Worm (Caenorhabditis elegans): ENCODE data around the gene perm-2.

The perm-2 gene

ce11 chrIV:1126490-1126889 is at the start of gene perm-2:
TSS of gene perm-2 (plus strand) at chrIV:1126790.
- no peak for TF ChIP-seq lin-35 (GFP tag; optimal IDR thresholded peaks at IDR 0.05)
- TF ChIP-seq elt-3 (tag; optimal IDR thresholded peaks at IDR 0.05), result no peak
- TF ChIP-seq fkh-4 (tag; optimal IDR thresholded peaks at IDR 0.05; ENCODE audit: borderline replicate concordance), result no peak
- no peak for TF ChIP-seq ama-1 (optimal IDR thresholded peaks at IDR 0.05)
- TF ChIP-seq dsc-1 (tag; optimal IDR thresholded peaks at IDR 0.05), result no peak
- no peak for TF ChIP-seq mef-2 (tag; optimal IDR thresholded peaks at IDR 0.05)
- TF ChIP-seq C04F5.9 (tag; optimal IDR thresholded peaks at IDR 0.05), result no peak
- TF ChIP-seq sptf-1 (tag; optimal IDR thresholded peaks at IDR 0.05), result no peak
- no peak for TF ChIP-seq sup-37 (GFP tag; optimal IDR thresholded peaks at IDR 0.05)
- no peak for TF ChIP-seq aly-2 (tag; optimal IDR thresholded peaks at IDR 0.05)
- TF ChIP-seq snu-23 (GFP tag; optimal IDR thresholded peaks at IDR 0.05), result no peak
- no peak for TF ChIP-seq mep-1 (tag; optimal IDR thresholded peaks at IDR 0.05)
- TF ChIP-seq nhr-84 (tag; optimal IDR thresholded peaks at IDR 0.05), result no peak
- TF ChIP-seq unc-30 (tag; optimal IDR thresholded peaks at IDR 0.05), result no peak
- TF ChIP-seq lin-15B (tag; optimal IDR thresholded peaks at IDR 0.05), result no peak
- TF ChIP-seq unc-130 (tag; optimal IDR thresholded peaks at IDR 0.05), result no peak
- no peak for TF ChIP-seq nhr-85 (tag)
- no peak for TF ChIP-seq pax-3 (tag; optimal IDR thresholded peaks at IDR 0.05)
- no peak for TF ChIP-seq ceh-88 (GFP tag; IDR thresholded peaks at IDR 0.05)

DNA sequence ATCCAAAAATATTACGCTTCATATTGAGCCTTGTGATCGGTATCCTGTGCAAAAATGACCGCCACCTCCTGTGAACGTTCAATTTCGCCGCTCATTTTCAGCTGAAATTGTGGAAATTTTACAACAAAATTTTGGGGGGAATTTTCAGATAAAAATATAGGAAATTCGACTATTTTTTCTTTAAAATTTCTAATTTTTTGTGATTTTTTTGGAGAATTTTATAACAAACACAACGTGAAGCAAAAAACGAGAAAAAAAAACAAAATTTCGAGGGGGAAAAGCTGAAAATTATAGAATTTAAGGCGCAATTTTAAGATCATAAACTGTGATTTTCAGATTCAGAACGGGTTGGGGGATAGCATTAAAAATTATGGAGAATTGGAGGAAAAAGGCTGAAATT is 39.7 kb upstream of the perm-2 start, which contains the start of gene csn-4:
Gene csn-4 (minus strand): TSS at position 101 of the 400 bp plus-strand sequence.
- TF ChIP-seq efl-1 (optimal IDR thresholded peaks at IDR 0.05), result no peak
- TF ChIP-seq efl-1 (GFP tag; optimal IDR thresholded peaks at IDR 0.05 in 1 of 2), result peak in 1 of 2 experiments; percentile 63
- no peak for TF ChIP-seq tlp-1 (tag; optimal IDR thresholded peaks at IDR 0.05)

- TF ChIP-seq mab-9 (GFP tag; IDR thresholded peaks at IDR 0.05), result peak; percentile 98
- peak; percentile 94 for TF ChIP-seq ztf-4 (tag; optimal IDR thresholded peaks at IDR 0.05)
- TF ChIP-seq ces-1 (GFP tag; optimal IDR thresholded peaks at IDR 0.05), result no peak
- peak; percentile 89 to 93 for TF ChIP-seq lin-35 (GFP tag; optimal IDR thresholded peaks at IDR 0.05)
- TF ChIP-seq mdl-1 (tag; optimal IDR thresholded peaks at IDR 0.05), result peak in 1 of 2 experiments; percentile 87
- TF ChIP-seq elt-3 (tag; optimal IDR thresholded peaks at IDR 0.05), result peak in 3 of 6 experiments; percentile 36 to 95 (median 91)
- peak; percentile 95 to 99 (median 99) for TF ChIP-seq ceh-82 (tag; optimal IDR thresholded peaks at IDR 0.05)
- TF ChIP-seq hlh-17 (GFP tag; optimal IDR thresholded peaks at IDR 0.05; ENCODE audit: borderline replicate concordance), result no peak
- no peak for TF ChIP-seq hlh-4 (tag; optimal IDR thresholded peaks at IDR 0.05)
- TF ChIP-seq zag-1 (tag; optimal IDR thresholded peaks at IDR 0.05), result peak; percentile 62
- no peak for TF ChIP-seq alr-1 (tag; optimal IDR thresholded peaks at IDR 0.05; ENCODE audit: borderline replicate concordance)
- TF ChIP-seq egl-27 (tag; optimal IDR thresholded peaks at IDR 0.05), result peak in 1 of 2 experiments; percentile 22
- peak; percentile 97 for TF ChIP-seq lin-14 (GFP tag; optimal IDR thresholded peaks at IDR 0.05)
- TF ChIP-seq ama-1 (optimal IDR thresholded peaks at IDR 0.05), result peak; percentile 81
- peak; percentile 98 for TF ChIP-seq tbx-2 (tag; optimal IDR thresholded peaks at IDR 0.05)
- TF ChIP-seq aha-1 (tag; optimal IDR thresholded peaks at IDR 0.05), result peak; percentile 60
- peak; percentile 95 for TF ChIP-seq vab-15 (tag; optimal IDR thresholded peaks at IDR 0.05)
- TF ChIP-seq nhr-47 (tag; optimal IDR thresholded peaks at IDR 0.05), result peak; percentile 99
- TF ChIP-seq ceh-63 (GFP tag; optimal IDR thresholded peaks at IDR 0.05), result peak; percentile 78
- peak; percentile 89 for TF ChIP-seq fkh-4 (tag; optimal IDR thresholded peaks at IDR 0.05; ENCODE audit: borderline replicate concordance)
- peak; percentile 20 for TF ChIP-seq unc-62 (GFP tag; optimal IDR thresholded peaks at IDR 0.05)
- peak; percentile 96 to 97 for TF ChIP-seq efl-1 (optimal IDR thresholded peaks at IDR 0.05)
- peak; percentile 88 to 99 for TF ChIP-seq efl-1 (GFP tag; optimal IDR thresholded peaks at IDR 0.05 in 1 of 2)
- peak; percentile 66 for TF ChIP-seq blmp-1 (tag; optimal IDR thresholded peaks at IDR 0.05)
- peak; percentile 23 for TF ChIP-seq nhr-28 (tag; optimal IDR thresholded peaks at IDR 0.05)
- peak; percentile 99 for TF ChIP-seq sup-37 (GFP tag; optimal IDR thresholded peaks at IDR 0.05)
- TF ChIP-seq unc-98 (GFP tag; IDR thresholded peaks at IDR 0.05), result peak; percentile 87
- peak; percentile 97 for TF ChIP-seq nhr-90 (tag; optimal IDR thresholded peaks at IDR 0.05; ENCODE audit: poor library complexity)
- peak; percentile 92 for TF ChIP-seq sox-4 (tag; optimal IDR thresholded peaks at IDR 0.05)
- peak; percentile 93 for TF ChIP-seq fos-1 (tag; optimal IDR thresholded peaks at IDR 0.05)
- peak; percentile 78 for TF ChIP-seq nhr-237 (tag; optimal IDR thresholded peaks at IDR 0.05)
- peak; percentile 96 for TF ChIP-seq egl-13 (tag; optimal IDR thresholded peaks at IDR 0.05)
- TF ChIP-seq pag-3 (tag; optimal IDR thresholded peaks at IDR 0.05; ENCODE audit: borderline replicate concordance, insufficient read depth), result no peak
Observed at ce11 chrIV:1093870-1094564, 32.6 kb upstream of the perm-2 start, which contains the start of the genes cct-8 and Y55F3AR.2. TSS of gene cct-8 (minus strand) at chrIV:1093920. TSS of gene Y55F3AR.2 (plus strand) at chrIV:1094541.

All from whole organism, L1 larva.